Worm (Caenorhabditis elegans) whole organism, L2 larva: ENCODE measurements around the gene spe-29.

ENCODE experiments used
- Y55F3AM.14 ChIP-seq: fragments of 200-800 bp; sonication (Bioruptor generic); optimal IDR thresholded peaks from 2 replicates; lab custom pipeline; 2018; ENCODE audit warnings: mild to moderate bottlenecking, missing genetic modification characterization, missing compliant biosample characterization
- dmd-4 ChIP-seq: sonication (generic microtip); optimal IDR thresholded peaks from 2 replicates; lab custom pipeline; 2017; ENCODE audit warnings: missing biosample characterization, missing genetic modification characterization
- elt-1 ChIP-seq: fragments of 150-350 bp; optimal IDR thresholded peaks from 2 replicates; lab custom pipeline; 2014; ENCODE audit warnings: missing biosample characterization, missing genetic modification characterization
- elt-3 ChIP-seq: sonication (generic microtip); optimal IDR thresholded peaks from 2 replicates; lab custom pipeline; 2017; ENCODE audit warnings: missing biosample characterization, missing genetic modification characterization
- fos-1 ChIP-seq: fragments of 150-350 bp; optimal IDR thresholded peaks from 2 replicates; lab custom pipeline; 2014; ENCODE audit warnings: missing biosample characterization, missing genetic modification characterization
- lin-13 ChIP-seq: fragments of 150-350 bp; optimal IDR thresholded peaks from 2 replicates; lab custom pipeline; 2014; ENCODE audit warnings: missing biosample characterization, missing genetic modification reagents, missing genetic modification characterization
- lin-39 ChIP-seq: fragments of 150-350 bp; optimal IDR thresholded peaks from 2 replicates; lab custom pipeline; 2014; ENCODE audit warnings: missing biosample characterization, missing genetic modification reagents, missing genetic modification characterization
- mdl-1 ChIP-seq, 2 experiments: fragments of 150-350 bp in 1 of 2; sonication (generic microtip) in 1 of 2; optimal IDR thresholded peaks; 2 replicates each; lab custom pipeline; 2017; ENCODE audit warnings: missing biosample characterization in 2 of 2, missing genetic modification characterization in 2 of 2
- sma-9 ChIP-seq, 2 experiments: fragments of 150-350 bp in 1 of 2; sonication (generic microtip) in 1 of 2; optimal IDR thresholded peaks; 2 replicates each; lab custom pipeline; 2014 to 2016; ENCODE audit warnings: missing genetic modification characterization in 2 of 2, mild to moderate bottlenecking in 1 of 2, missing biosample characterization in 1 of 2, missing compliant biosample characterization in 1 of 2, missing genetic modification reagents in 1 of 2, moderate library complexity in 1 of 2
- snpc-4 ChIP-seq: fragments of 150-350 bp; optimal IDR thresholded peaks from 2 replicates; lab custom pipeline; 2014; ENCODE audit warnings: missing biosample characterization, missing genetic modification characterization
- unc-39 ChIP-seq: fragments of 150-350 bp; optimal IDR thresholded peaks from 2 replicates; lab custom pipeline; 2014; ENCODE audit warnings: missing biosample characterization, missing genetic modification characterization
- zag-1 ChIP-seq: fragments of 150-350 bp; optimal IDR thresholded peaks from 2 replicates; lab custom pipeline; 2014; ENCODE audit warnings: missing biosample characterization, missing genetic modification characterization

DNA sequence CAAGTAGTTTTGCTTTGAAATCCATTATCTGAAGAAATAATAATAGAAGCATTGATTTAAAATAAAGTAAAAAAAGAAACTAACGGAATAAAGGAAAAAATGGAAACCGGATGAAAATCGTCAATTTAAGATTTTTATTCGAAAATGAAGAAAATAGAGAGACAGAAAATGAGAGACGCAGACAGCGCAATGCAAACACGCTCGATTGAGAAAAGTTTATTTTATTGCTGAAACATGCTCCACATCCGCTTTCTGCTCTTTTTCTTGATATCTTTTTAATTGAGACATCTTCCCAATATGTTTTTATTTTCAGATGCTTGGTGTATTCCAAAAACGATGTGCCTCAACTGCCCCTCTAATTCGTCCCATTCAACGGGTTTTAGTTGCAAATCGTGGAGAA is 49.4 kb upstream of the spe-29 start, which contains the start of the genes prp-18 and mccc-1:
- TF ChIP-seq lin-13 (GFP tag; lab: Kevin White, UChicago) (no peak), dmd-4 (no peak), mdl-1 (tag; optimal IDR thresholded peaks at IDR 0.05; lab: Kevin White, UChicago) (no peak), sma-9 (GFP tag; optimal IDR thresholded peaks at IDR 0.05; lab: Kevin White, UChicago) (peak; percentile 23), sma-9 (tag; optimal IDR thresholded peaks at IDR 0.05; lab: Kevin White, UChicago) (no peak), elt-1 (no peak), elt-3 (tag; lab: Kevin White, UChicago) (no peak), fos-1 (tag; lab: Kevin White, UChicago) (peak; percentile 47), snpc-4 (tag; lab: Kevin White, UChicago) (no peak), lin-39 (tag; lab: Kevin White, UChicago) (no peak), Y55F3AM.14 (GFP tag; lab: Kevin White, UChicago) (no peak), zag-1 (no peak), unc-39 (tag; lab: Kevin White, UChicago) (no peak)
